Worm (Caenorhabditis elegans): ENCODE results near the gene C50F4.4.
A peak's percentile ranks its signal among the peaks of the same experiment; 100 is the strongest.

Gene C50F4.4

DNA sequence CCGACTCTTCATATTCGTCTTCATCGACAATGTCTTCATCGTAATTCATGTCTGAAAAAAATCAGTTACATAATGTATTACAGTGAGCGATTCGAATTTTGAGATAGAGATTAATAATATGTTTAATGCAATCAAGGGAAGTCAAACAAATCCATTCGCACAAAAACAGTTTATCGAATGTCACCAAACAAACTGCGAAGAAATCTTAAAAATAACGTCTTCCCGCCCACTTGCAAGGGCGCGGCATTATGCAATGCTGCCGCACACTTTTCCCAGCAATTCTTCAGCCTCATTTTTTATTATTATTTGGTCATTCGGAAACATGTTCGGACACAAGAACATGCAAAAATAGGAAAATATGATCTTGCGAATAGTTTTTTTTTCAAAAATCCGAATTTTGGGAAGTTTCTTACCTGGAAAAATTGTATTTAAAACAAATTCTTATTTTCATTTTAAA is 7.6 kb downstream of the C50F4.4 start, which contains the start of gene mdf-1 (continued):
- peak; percentile 63 for TF ChIP-seq C06A6.2 (GFP tag; conservative IDR thresholded peaks at IDR 0.05)
- no peak for TF ChIP-seq ztf-28 (GFP tag; IDR thresholded peaks at IDR 0.05)
- no peak for TF ChIP-seq F57C9.4 (tag; optimal IDR thresholded peaks at IDR 0.05)
- TF ChIP-seq F37B4.10 (GFP tag; IDR thresholded peaks at IDR 0.05) = no peak
- no peak for TF ChIP-seq F10E7.11 (tag; optimal IDR thresholded peaks at IDR 0.05)
- peak; percentile 58 for TF ChIP-seq ZK185.1 (tag; optimal IDR thresholded peaks at IDR 0.05; ENCODE audit: poor library complexity, severe bottlenecking)
- no peak for TF ChIP-seq attf-3 (GFP tag; conservative IDR thresholded peaks at IDR 0.05)
- TF ChIP-seq ceh-58 (GFP tag; IDR thresholded peaks at IDR 0.05) = no peak
- TF ChIP-seq ceh-100 (GFP tag; IDR thresholded peaks at IDR 0.05) = 0 out of 2 replicates have a peak, but pooled peaks have one; percentile 17
- no peak for TF ChIP-seq bed-1 (GFP tag; IDR thresholded peaks at IDR 0.05)
- peak; percentile 45 for TF ChIP-seq attf-5 (GFP tag; optimal IDR thresholded peaks at IDR 0.05)
- peak; percentile 20 for TF ChIP-seq ama-1 (optimal IDR thresholded peaks at IDR 0.05)
- no peak for TF ChIP-seq ama-1 (GFP tag; optimal IDR thresholded peaks at IDR 0.05)
- no peak for TF ChIP-seq Y95B8A.8 (GFP tag; IDR thresholded peaks at IDR 0.05)
- peak; percentile 62 for TF ChIP-seq ztf-18 (tag; optimal IDR thresholded peaks at IDR 0.05)
- no peak for TF ChIP-seq atf-7 (tag; optimal IDR thresholded peaks at IDR 0.05)
- no peak for TF ChIP-seq madf-6 (GFP tag; IDR thresholded peaks at IDR 0.05)
- no peak for TF ChIP-seq bed-2 (GFP tag; IDR thresholded peaks at IDR 0.05)
- TF ChIP-seq lin-54 (GFP tag; optimal IDR thresholded peaks at IDR 0.05) = peak; percentile 74
- TF ChIP-seq dpl-1 (GFP tag; optimal IDR thresholded peaks at IDR 0.05) = peak; percentile 55
- peak; percentile 10 for TF ChIP-seq B0035.1 (tag; optimal IDR thresholded peaks at IDR 0.05)
- no peak for TF ChIP-seq mel-28 (tag; optimal IDR thresholded peaks at IDR 0.05; ENCODE audit: borderline replicate concordance)
- TF ChIP-seq Y56A3A.18 (GFP tag; IDR thresholded peaks at IDR 0.05) = no peak
- TF ChIP-seq nhr-90 (tag; optimal IDR thresholded peaks at IDR 0.05) = no peak
- TF ChIP-seq nhr-179 (tag; optimal IDR thresholded peaks at IDR 0.05) = no peak
- TF ChIP-seq B0019.2 (GFP tag; conservative IDR thresholded peaks at IDR 0.05) = no peak
- TF ChIP-seq zim-3 (tag; optimal IDR thresholded peaks at IDR 0.05) = no peak
- TF ChIP-seq nhr-80 (tag; optimal IDR thresholded peaks at IDR 0.05) = peak; percentile 56
- no peak for TF ChIP-seq mxl-1 (tag; optimal IDR thresholded peaks at IDR 0.05)
- TF ChIP-seq ztf-26 (tag; optimal IDR thresholded peaks at IDR 0.05) = no peak
- TF ChIP-seq lsy-27 (tag; optimal IDR thresholded peaks at IDR 0.05; ENCODE audit: borderline replicate concordance, insufficient read depth) = no peak

DNA sequence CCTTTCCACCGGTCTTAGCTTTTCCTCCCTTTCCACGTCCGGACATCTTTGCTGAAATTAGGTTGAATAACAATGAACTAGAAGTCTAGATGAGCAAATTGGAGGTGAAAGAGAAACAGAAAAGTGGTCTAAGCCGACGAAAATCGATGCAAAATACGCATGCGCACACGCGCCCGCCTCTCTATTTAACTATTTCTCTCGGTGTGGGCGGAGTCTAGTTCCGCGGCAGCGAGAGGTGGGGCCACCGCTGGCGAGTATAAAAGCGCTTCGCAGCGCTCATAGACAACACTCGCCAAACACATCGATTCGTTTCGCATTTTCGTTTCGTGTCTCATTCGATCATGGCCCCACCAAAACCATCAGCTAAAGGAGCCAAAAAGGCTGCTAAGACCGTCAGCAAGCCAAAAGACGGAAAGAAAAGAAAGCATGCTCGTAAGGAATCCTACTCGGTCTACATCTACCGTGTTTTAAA is 8.7 kb downstream of the C50F4.4 start, which contains the start of the genes his-35 and his-41:
Gene his-35 (minus strand): TSS at position 51 of the 472 bp plus-strand sequence.
Gene his-41 (plus strand): TSS at position 299 of the 472 bp plus-strand sequence.
- TF ChIP-seq ztf-22 (GFP tag; optimal IDR thresholded peaks at IDR 0.05) (no peak), sdz-38 (tag; optimal IDR thresholded peaks at IDR 0.05) (no peak), dox-1 (GFP tag; IDR thresholded peaks at IDR 0.05) (peak; percentile 61), ccch-3 (GFP tag; optimal IDR thresholded peaks at IDR 0.05) (no peak), mcd-1 (GFP tag; IDR thresholded peaks at IDR 0.05) (peak; percentile 66), ZK185.1 (tag; optimal IDR thresholded peaks at IDR 0.05; ENCODE audit: poor library complexity, severe bottlenecking) (peak; percentile 22), tbp1 (GFP tag; optimal IDR thresholded peaks at IDR 0.05) (peak; percentile 27), Y67H2A.10 (GFP tag; conservative IDR thresholded peaks at IDR 0.05) (no peak), hrde-1 (tag; optimal IDR thresholded peaks at IDR 0.05; ENCODE audit: borderline replicate concordance) (no peak), lin-35 (GFP tag; optimal IDR thresholded peaks at IDR 0.05) (no peak), ama-1 (optimal IDR thresholded peaks at IDR 0.05) (peak; percentile 85), ama-1 (GFP tag; optimal IDR thresholded peaks at IDR 0.05) (no peak), die-1 (tag; optimal IDR thresholded peaks at IDR 0.05) (no peak), B0261.1 (tag; optimal IDR thresholded peaks at IDR 0.05) (no peak), lag-1 (GFP tag; IDR thresholded peaks at IDR 0.05) (no peak), ztf-25 (GFP tag; IDR thresholded peaks at IDR 0.05) (no peak), K12H6.12 (tag; optimal IDR thresholded peaks at IDR 0.05) (peak; percentile 66), lin-26 (GFP tag; IDR thresholded peaks at IDR 0.05) (no peak), ztf-26 (tag; optimal IDR thresholded peaks at IDR 0.05) (peak; percentile 10), egl-44 (GFP tag; IDR thresholded peaks at IDR 0.05) (peak; percentile 24; the same call in 1 of the 2 replicates), tbx-9 (tag; optimal IDR thresholded peaks at IDR 0.05; ENCODE audit: borderline replicate concordance) (no peak), nhr-120 (GFP tag; IDR thresholded peaks at IDR 0.05) (no peak), F52B5.7 (tag; optimal IDR thresholded peaks at IDR 0.05) (peak; percentile 7)
